Worm (Caenorhabditis elegans): Measurements from ENCODE around the gene F59A6.10.

ce11 chrII:5004781-5005180 lies 1.0 kb downstream of the F59A6.10 start, which contains the start of gene F59A6.4:
- TF ChIP-seq nhr-76 (tag; optimal IDR thresholded peaks at IDR 0.05) (no peak), elt-3 (tag; optimal IDR thresholded peaks at IDR 0.05) (no peak)

Measured in whole organism, mixed stage, embryonic.